Fruit fly (Drosophila melanogaster) whole organism, embryonic: ENCODE data around the gene Pif1.

Experiments used
- Atf6 ChIP-seq: fragments of 200-800 bp; sonication (Bioruptor generic); IDR thresholded peaks from 2 replicates; pipeline ENCODE4 v1.3.6; 2022; ENCODE audit warnings: missing biosample characterization, missing genetic modification characterization
- Blimp-1 ChIP-seq: fragments of 200-800 bp; sonication (Bioruptor generic); optimal IDR thresholded peaks from 3 replicates; lab custom pipeline; 2018; ENCODE audit warnings: missing biosample characterization, missing genetic modification characterization, mild to moderate bottlenecking, moderate library complexity, missing genetic modification reagents
- CG10267 ChIP-seq: fragments of 200-800 bp; sonication (Bioruptor generic); optimal IDR thresholded peaks from 2 replicates; lab custom pipeline; 2018; ENCODE audit warnings: missing biosample characterization, mild to moderate bottlenecking, missing genetic modification characterization, moderate library complexity
- CG10366 ChIP-seq: fragments of 200-800 bp; sonication (Bioruptor generic); IDR thresholded peaks from 2 replicates; pipeline ENCODE4 v1.3.6; 2022; ENCODE audit warnings: missing biosample characterization, missing genetic modification characterization
- CG11247 ChIP-seq: fragments of 200-800 bp; sonication (Bioruptor generic); IDR thresholded peaks from 2 replicates; pipeline ENCODE4 v1.3.6; 2022; ENCODE audit warnings: missing biosample characterization, missing genetic modification characterization
- CG12744 ChIP-seq: fragments of 200-800 bp; sonication (Bioruptor generic); optimal IDR thresholded peaks from 2 replicates; lab custom pipeline; 2016; ENCODE audit warnings: missing biosample characterization, missing genetic modification characterization
- CG14014 ChIP-seq: fragments of 200-800 bp; sonication (Bioruptor generic); IDR thresholded peaks from 2 replicates; pipeline ENCODE4 v1.3.6; 2022; ENCODE audit warnings: missing biosample characterization, missing genetic modification characterization
- CG14710 ChIP-seq: fragments of 200-800 bp; sonication (Bioruptor generic); optimal IDR thresholded peaks from 3 replicates; lab custom pipeline; 2019; ENCODE audit warnings: missing biosample characterization, mild to moderate bottlenecking, missing genetic modification characterization, moderate library complexity
- CG15514 ChIP-seq: fragments of 200-800 bp; sonication (Bioruptor generic); optimal IDR thresholded peaks from 3 replicates; lab custom pipeline; 2017; ENCODE audit warnings: missing biosample characterization, missing genetic modification characterization, mild to moderate bottlenecking, moderate library complexity, missing genetic modification reagents
- CG18476 ChIP-seq: fragments of 200-800 bp; sonication (Bioruptor generic); optimal IDR thresholded peaks from 2 replicates; lab custom pipeline; 2016; ENCODE audit warnings: missing biosample characterization, mild to moderate bottlenecking, missing genetic modification characterization
- CG2889 ChIP-seq: fragments of 200-800 bp; sonication (Bioruptor generic); IDR thresholded peaks from 3 replicates; pipeline ENCODE4 v1.3.6; 2022; ENCODE audit warnings: missing biosample characterization, missing genetic modification characterization
- CG30020 ChIP-seq: fragments of 200-800 bp; optimal IDR thresholded peaks from 2 replicates; lab custom pipeline; 2019; ENCODE audit warnings: missing biosample characterization, mild to moderate bottlenecking, missing genetic modification characterization, moderate library complexity
- CG30431 ChIP-seq: fragments of 200-800 bp; sonication (Bioruptor generic); optimal IDR thresholded peaks from 2 replicates; lab custom pipeline; 2017; ENCODE audit warnings: missing biosample characterization, missing genetic modification characterization
- CG33213 ChIP-seq: fragments of 200-800 bp; sonication (Bioruptor generic); optimal IDR thresholded peaks from 3 replicates; lab custom pipeline; 2016; ENCODE audit warnings: missing biosample characterization, missing genetic modification characterization
- CG4424 ChIP-seq: fragments of 200-800 bp; sonication (Bioruptor generic); optimal IDR thresholded peaks from 3 replicates; lab custom pipeline; 2016; ENCODE audit warnings: missing biosample characterization, missing genetic modification characterization
- CG6272 ChIP-seq: fragments of 200-800 bp; sonication (Bioruptor generic); IDR thresholded peaks from 2 replicates; pipeline ENCODE4 v1.3.6; 2022; ENCODE audit warnings: missing biosample characterization, missing genetic modification characterization
- CG8388 ChIP-seq: fragments of 200-800 bp; sonication (Bioruptor generic); optimal IDR thresholded peaks from 2 replicates; lab custom pipeline; 2019; ENCODE audit warnings: missing biosample characterization, mild to moderate bottlenecking, missing genetic modification characterization, moderate library complexity
- D ChIP-seq, 2 experiments: fragments of 200-800 bp in 1 of 2; fragments of >200 bp in 1 of 2; sonication (Bioruptor generic) in 1 of 2; optimal IDR thresholded peaks; 2 replicates in 1 of 2; 3 replicates in 1 of 2; lab custom pipeline; 2017; ENCODE audit warnings: mild to moderate bottlenecking in 1 of 2, missing biosample characterization in 1 of 2, missing genetic modification characterization in 1 of 2, missing genetic modification reagents in 1 of 2
- Drgx ChIP-seq: fragments of 200-800 bp; sonication (Bioruptor generic); IDR thresholded peaks from 2 replicates; pipeline ENCODE4 v1.3.6; 2022; ENCODE audit warnings: missing biosample characterization, missing genetic modification characterization
- Eip74EF ChIP-seq, 2 experiments: fragments of 200-800 bp in 1 of 2; fragments of >200 bp in 1 of 2; sonication (Bioruptor generic) in 1 of 2; optimal IDR thresholded peaks; 2 replicates each; lab custom pipeline; 2017 to 2019; ENCODE audit warnings: missing biosample characterization in 2 of 2, missing genetic modification characterization in 2 of 2, mild to moderate bottlenecking in 1 of 2, moderate library complexity in 1 of 2
- Ets65A ChIP-seq: fragments of 200-800 bp; sonication (Bioruptor generic); peaks from one replicate; lab custom pipeline; 2016; ENCODE audit warnings: missing biosample characterization, missing genetic modification characterization
- Kr ChIP-seq: fragments of 200-800 bp; sonication (Bioruptor generic); optimal IDR thresholded peaks from 2 replicates; lab custom pipeline; 2017; ENCODE audit warnings: missing biosample characterization, mild to moderate bottlenecking, missing genetic modification characterization
- NC2α ChIP-seq: fragments of 200-800 bp; sonication (Bioruptor generic); optimal IDR thresholded peaks from 2 replicates; lab custom pipeline; 2016; ENCODE audit warnings: missing biosample characterization, missing genetic modification characterization
- Nf-YB ChIP-seq: fragments of 200-800 bp; sonication (Bioruptor generic); optimal IDR thresholded peaks from 3 replicates; lab custom pipeline; 2019; ENCODE audit warnings: missing biosample characterization, mild to moderate bottlenecking, missing genetic modification characterization, moderate library complexity
- Rx ChIP-seq: fragments of 200-800 bp; sonication (Bioruptor generic); IDR thresholded peaks from 2 replicates; pipeline ENCODE4 v1.3.6; 2022; ENCODE audit warnings: missing biosample characterization, missing genetic modification characterization
- Xbp1 ChIP-seq: fragments of 200-800 bp; sonication (Bioruptor generic); optimal IDR thresholded peaks from 3 replicates; lab custom pipeline; 2016; ENCODE audit warnings: missing biosample characterization, mild to moderate bottlenecking, missing genetic modification characterization
- bcd ChIP-seq: fragments of 200-800 bp; sonication (Bioruptor generic); optimal IDR thresholded peaks from 2 replicates; lab custom pipeline; 2017; ENCODE audit warnings: missing biosample characterization, mild to moderate bottlenecking, missing genetic modification characterization
- chif ChIP-seq, 2 experiments: fragments of 200-800 bp; sonication (Bioruptor generic); optimal IDR thresholded peaks; 3 replicates each; lab custom pipeline; 2016; ENCODE audit warnings: missing biosample characterization in 2 of 2, missing genetic modification characterization in 2 of 2
- ci ChIP-seq: fragments of 200-800 bp; sonication (Bioruptor generic); IDR thresholded peaks from 3 replicates; pipeline ENCODE4 v1.3.6; 2022; ENCODE audit warnings: missing biosample characterization, missing genetic modification characterization
- crol ChIP-seq: fragments of 200-800 bp; sonication (Bioruptor generic); IDR thresholded peaks from 2 replicates; pipeline ENCODE4 v1.3.6; 2022; ENCODE audit warnings: missing biosample characterization, missing genetic modification characterization
- dmrt11E ChIP-seq: fragments of 200-800 bp; sonication (Bioruptor generic); optimal IDR thresholded peaks from 3 replicates; lab custom pipeline; 2018; ENCODE audit warnings: missing biosample characterization, mild to moderate bottlenecking, missing genetic modification characterization, moderate library complexity
- dpn ChIP-seq, 2 experiments: fragments of 200-800 bp; sonication (Bioruptor generic); optimal IDR thresholded peaks; 3 replicates each; lab custom pipeline; 2016; ENCODE audit warnings: missing biosample characterization in 2 of 2, missing genetic modification characterization in 2 of 2
- fd3F ChIP-seq: fragments of 200-800 bp; sonication (Bioruptor generic); optimal IDR thresholded peaks from 2 replicates; lab custom pipeline; 2018; ENCODE audit warnings: missing biosample characterization, mild to moderate bottlenecking, missing genetic modification characterization, moderate library complexity
- fd96Cb ChIP-seq: fragments of 200-800 bp; sonication (Bioruptor generic); optimal IDR thresholded peaks from 2 replicates; lab custom pipeline; 2018; ENCODE audit warnings: missing biosample characterization, mild to moderate bottlenecking, missing genetic modification characterization, moderate library complexity
- gcm2 ChIP-seq: fragments of 200-800 bp; sonication (Bioruptor generic); optimal IDR thresholded peaks from 2 replicates; lab custom pipeline; 2016; ENCODE audit warnings: missing biosample characterization, missing genetic modification characterization
- gem ChIP-seq: fragments of 200-800 bp; sonication (Bioruptor generic); optimal IDR thresholded peaks from 2 replicates; lab custom pipeline; 2019; ENCODE audit warnings: missing biosample characterization, mild to moderate bottlenecking, missing genetic modification characterization, moderate library complexity
- gsb ChIP-seq: fragments of 200-800 bp; sonication (Bioruptor generic); IDR thresholded peaks from 2 replicates; pipeline ENCODE4 v1.3.6; 2022; ENCODE audit warnings: missing biosample characterization, missing genetic modification characterization
- hkb ChIP-seq, 2 experiments: fragments of 200-800 bp in 1 of 2; fragments of >200 bp in 1 of 2; sonication (Bioruptor generic) in 1 of 2; IDR thresholded peaks in 1 of 2; optimal IDR thresholded peaks in 1 of 2; 2 replicates each; pipeline versions ENCODE4 v1.3.6 to Lab custom; 2017 to 2022; ENCODE audit warnings: missing biosample characterization in 1 of 2, missing genetic modification characterization in 1 of 2
- ken ChIP-seq: fragments of 200-800 bp; sonication (Bioruptor generic); IDR thresholded peaks from 3 replicates; pipeline ENCODE4 v1.3.6; 2022; ENCODE audit warnings: missing biosample characterization, missing genetic modification characterization
- knrl ChIP-seq: fragments of 200-800 bp; sonication (Bioruptor generic); IDR thresholded peaks from 3 replicates; pipeline ENCODE4 v1.3.6; 2022; ENCODE audit warnings: missing biosample characterization, missing genetic modification characterization; ENCODE audit not compliant: partially characterized antibody
- prd ChIP-seq, 3 experiments: fragments of >200 bp in 2 of 3; fragments of 200-800 bp in 1 of 3; sonication (Bioruptor generic) in 1 of 3; optimal IDR thresholded peaks in 2 of 3; IDR thresholded peaks in 1 of 3; 2 replicates in 2 of 3; 3 replicates in 1 of 3; pipeline versions ENCODE4 v1.3.6 to Lab custom; 2017 to 2022; ENCODE audit warnings: missing biosample characterization in 1 of 3, missing genetic modification characterization in 1 of 3
- sens ChIP-seq: fragments of 200-800 bp; sonication (Bioruptor generic); peaks from one replicate; lab custom pipeline; 2016; ENCODE audit warnings: missing biosample characterization, missing genetic modification characterization
- trem ChIP-seq: fragments of 200-800 bp; optimal IDR thresholded peaks from 3 replicates; lab custom pipeline; 2019; ENCODE audit warnings: missing biosample characterization, mild to moderate bottlenecking, missing genetic modification characterization, moderate library complexity
- ttk ChIP-seq: fragments of 200-800 bp; sonication (Bioruptor generic); IDR thresholded peaks from 2 replicates; pipeline ENCODE4 v2.1.2; 2022; ENCODE audit warnings: missing biosample characterization, missing genetic modification characterization
- unc-4 ChIP-seq: fragments of 200-800 bp; sonication (Bioruptor generic); IDR thresholded peaks from 2 replicates; pipeline ENCODE4 v1.3.6; 2022; ENCODE audit warnings: missing biosample characterization, missing genetic modification characterization; ENCODE audit not compliant: partially characterized antibody
- wek ChIP-seq: fragments of 200-800 bp; sonication (Bioruptor generic); optimal IDR thresholded peaks from 3 replicates; lab custom pipeline; 2018; ENCODE audit warnings: missing biosample characterization, mild to moderate bottlenecking, missing genetic modification characterization, moderate library complexity
- zen2 ChIP-seq: fragments of 200-800 bp; sonication (Bioruptor generic); IDR thresholded peaks from 3 replicates; pipeline ENCODE4 v1.3.6; 2022; ENCODE audit warnings: missing biosample characterization, missing genetic modification characterization; ENCODE audit not compliant: partially characterized antibody

Gene Pif1

DNA sequence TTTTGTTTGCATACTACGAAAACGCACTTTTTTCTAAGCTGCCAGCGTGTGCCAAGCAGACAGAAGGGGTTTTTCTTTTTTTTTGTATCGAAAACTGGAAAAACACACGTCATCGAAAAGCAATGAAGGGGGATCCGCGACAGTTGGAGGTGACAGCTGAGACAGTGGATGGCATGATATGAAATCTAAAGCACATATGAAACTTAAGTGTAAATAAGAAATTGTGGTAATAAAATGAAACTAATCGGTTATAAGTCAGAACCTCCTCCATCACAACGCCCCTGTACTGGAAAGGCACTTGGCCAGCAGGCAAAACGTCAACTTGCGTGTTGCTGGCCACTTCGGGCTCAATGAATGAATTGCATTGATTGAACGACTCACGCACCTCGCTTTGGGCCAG, 13.9 kb upstream of the Pif1 start:
- TF ChIP-seq gcm2 (GFP tag; lab: Kevin White, UChicago) (no peak), knrl (GFP tag; lab: Robert Waterston, UW) (peak; percentile 22; the same call in 1 of the 3 replicates), Xbp1 (GFP tag; lab: Kevin White, UChicago) (no peak), Ets65A (peak; percentile 30), Drgx (GFP tag; lab: Robert Waterston, UW) (peak; percentile 46)
- TF ChIP-seq, all 482 proteins: peak for 3

DNA sequence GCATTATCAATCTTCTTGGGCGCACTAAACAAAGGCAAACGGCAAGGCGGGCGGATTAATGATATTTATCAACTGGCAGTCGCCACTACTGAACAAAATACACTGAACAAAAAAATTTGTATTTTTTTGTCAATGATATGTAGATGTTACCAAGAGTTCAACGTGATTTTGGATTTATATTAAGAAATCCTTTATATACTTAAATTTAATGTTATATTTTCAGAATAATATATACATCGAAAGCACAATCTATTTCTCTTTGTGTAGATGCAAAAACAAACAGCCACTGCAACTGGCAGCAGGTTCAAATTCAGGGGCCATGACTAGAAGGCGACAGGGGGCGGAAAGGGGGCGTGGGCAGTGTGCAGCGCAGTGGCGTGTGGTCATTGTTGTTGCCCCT, 12.9 kb upstream of the Pif1 start:
- TF ChIP-seq CG8388 (GFP tag; lab: Kevin White, UChicago) (peak; percentile 4), CG10366 (GFP tag; lab: Robert Waterston, UW) (no peak), wek (GFP tag; lab: Kevin White, UChicago) (no peak), Nf-YB (GFP tag; lab: Kevin White, UChicago) (no peak), CG12744 (no peak), CG14710 (tag; lab: Kevin White, UChicago) (no peak), fd3F (GFP tag; lab: Kevin White, UChicago) (no peak), trem (tag; lab: Kevin White, UChicago) (peak; percentile 10), zen2 (no peak), CG33213 (GFP tag; lab: Kevin White, UChicago) (no peak), ci (GFP tag; lab: Robert Waterston, UW) (0 out of 3 replicates have a peak, but pooled peaks have one; percentile 30), CG15514 (GFP tag; lab: Kevin White, UChicago) (no peak), CG6272 (GFP tag; lab: Robert Waterston, UW) (no peak), dpn (GFP tag; optimal IDR thresholded peaks at IDR 0.05; lab: Kevin White, UChicago) (no peak), gem (tag; lab: Kevin White, UChicago) (peak; percentile 55), dmrt11E (tag; lab: Kevin White, UChicago) (peak; percentile 42), CG30431 (GFP tag; lab: Kevin White, UChicago) (no peak), NC2α (GFP tag; lab: Kevin White, UChicago) (no peak), CG2889 (GFP tag; lab: Robert Waterston, UW) (no peak), CG14014 (GFP tag; lab: Robert Waterston, UW) (no peak), CG10267 (tag; lab: Kevin White, UChicago) (peak; percentile 16), Rx (GFP tag; lab: Robert Waterston, UW) (no peak), crol (GFP tag; lab: Robert Waterston, UW) (0 out of 2 replicates have a peak, but pooled peaks have one; percentile 16), gsb (GFP tag; lab: Robert Waterston, UW) (no peak), prd (optimal IDR thresholded peaks at IDR 0.05; lab: Kevin White, UChicago) (no peak), prd (GFP tag; IDR thresholded peaks at IDR 0.05; lab: Robert Waterston, UW) (peak; percentile 39; the same call in 1 of the 3 replicates), D (optimal IDR thresholded peaks at IDR 0.05; lab: Kevin White, UChicago) (no peak), D (GFP tag; optimal IDR thresholded peaks at IDR 0.05; lab: Kevin White, UChicago) (no peak), unc-4 (no peak), Kr (no peak), hkb (optimal IDR thresholded peaks at IDR 0.05; lab: Kevin White, UChicago) (no peak), hkb (GFP tag; IDR thresholded peaks at IDR 0.05; lab: Robert Waterston, UW) (0 out of 2 replicates have a peak, but pooled peaks have one; percentile 16), CG30020 (tag; lab: Kevin White, UChicago) (no peak), Blimp-1 (GFP tag; lab: Kevin White, UChicago) (peak; percentile 32), Eip74EF (GFP tag; optimal IDR thresholded peaks at IDR 0.05; lab: Kevin White, UChicago) (no peak), CG18476 (no peak), CG11247 (GFP tag; lab: Robert Waterston, UW) (no peak), CG4424 (GFP tag; lab: Kevin White, UChicago) (peak; percentile 4), ttk (GFP tag; lab: Robert Waterston, UW) (peak; percentile 22; the same call in 1 of the 2 replicates), chif (GFP tag; optimal IDR thresholded peaks at IDR 0.05; lab: Kevin White, UChicago) (no peak), sens (GFP tag; lab: Kevin White, UChicago) (peak; percentile 1), Drgx (GFP tag; lab: Robert Waterston, UW) (peak; percentile 91), ken (GFP tag; lab: Robert Waterston, UW) (no peak), Atf6 (GFP tag; lab: Robert Waterston, UW) (no peak), bcd (GFP tag; lab: Kevin White, UChicago) (peak; percentile 0), fd96Cb (tag; lab: Kevin White, UChicago) (peak; percentile 32)
